Worm (Caenorhabditis elegans) whole organism, L2 larva: ENCODE data around the gene srd-29.

ENCODE experiments used
- lsy-2 ChIP-seq, 2 experiments: fragments of 150-350 bp in 1 of 2; sonication (generic microtip) in 1 of 2; optimal IDR thresholded peaks; 2 replicates each; lab custom pipeline; 2014 to 2017; ENCODE audit warnings: missing biosample characterization in 2 of 2, missing genetic modification characterization in 2 of 2
- skn-1 ChIP-seq: sonication (generic microtip); optimal IDR thresholded peaks from 2 replicates; lab custom pipeline; 2017; ENCODE audit warnings: missing biosample characterization, missing genetic modification characterization
- unc-62 ChIP-seq: fragments of 150-350 bp; optimal IDR thresholded peaks from 2 replicates; lab custom pipeline; 2014; ENCODE audit warnings: missing biosample characterization, missing genetic modification reagents, missing genetic modification characterization
- ztf-4 ChIP-seq: fragments of 150-350 bp; optimal IDR thresholded peaks from 2 replicates; lab custom pipeline; 2014; ENCODE audit warnings: missing biosample characterization, missing genetic modification characterization

- TF ChIP-seq skn-1 (tag; lab: Kevin White, UChicago) (no peak), ztf-4 (tag; lab: Kevin White, UChicago) (no peak), unc-62 (GFP tag; lab: Kevin White, UChicago) (no peak), lsy-2 (tag; optimal IDR thresholded peaks at IDR 0.05; lab: Kevin White, UChicago) (no peak)
Observed at ce11 chrV:7595132-7595531, 40.4 kb upstream of the srd-29 start.
